Fruit fly (Drosophila melanogaster): Measurements from ENCODE around the gene CG4830.

DNA sequence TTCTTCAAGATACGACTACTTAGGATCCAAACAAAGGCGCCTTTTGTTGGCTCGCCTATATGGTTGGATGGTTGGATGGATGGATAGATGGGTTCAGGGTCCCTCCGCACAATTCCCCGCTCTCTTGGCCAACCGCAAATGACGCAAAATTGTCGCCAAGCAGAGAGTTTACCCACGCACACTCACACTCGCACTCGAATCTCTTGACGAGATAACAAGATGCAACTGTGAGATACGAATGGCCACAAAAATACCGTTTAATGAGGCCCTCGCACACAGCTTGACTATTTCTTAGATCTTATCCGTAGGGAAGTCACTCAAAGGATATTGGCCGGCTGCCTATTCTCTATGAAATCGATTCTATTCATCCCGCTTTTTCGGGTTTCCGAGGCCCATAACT lies 49.7 kb upstream of the CG4830 start:
- TF ChIP-seq CG4730 (GFP tag; IDR thresholded peaks at IDR 0.05) (no peak), tio (GFP tag; optimal IDR thresholded peaks at IDR 0.05) (no peak)

Measured in whole organism, embryonic.